Worm (Caenorhabditis elegans): ENCODE measurements around the gene lov-1.

- TF ChIP-seq fos-1 (tag; optimal IDR thresholded peaks at IDR 0.05) (no peak), nhr-41 (GFP tag; IDR thresholded peaks at IDR 0.05) (no peak), snpc-4 (tag; optimal IDR thresholded peaks at IDR 0.05) (no peak), nhr-28 (tag; optimal IDR thresholded peaks at IDR 0.05) (no peak)
These were observed 25.9 kb upstream of the lov-1 start for ce11 chrII:10147502-10147901.
